Worm (Caenorhabditis elegans) whole organism, early embryonic: Measurements from ENCODE around the gene popl-1.

ENCODE experiments used
- B0310.2 ChIP-seq: sonication (generic microtip); optimal IDR thresholded peaks from 2 replicates; lab custom pipeline; 2016; ENCODE audit warnings: mild to moderate bottlenecking, missing genetic modification characterization, missing compliant biosample characterization
- aly-1 ChIP-seq: sonication (generic microtip); optimal IDR thresholded peaks from 2 replicates; lab custom pipeline; 2016; ENCODE audit warnings: missing genetic modification characterization, missing compliant biosample characterization
- ets-7 ChIP-seq: sonication (generic microtip); optimal IDR thresholded peaks from 2 replicates; lab custom pipeline; 2016; ENCODE audit warnings: missing genotype, missing genetic modification characterization, missing compliant biosample characterization
- tbx-11 ChIP-seq: fragments of 200-800 bp; sonication (Bioruptor generic); IDR thresholded peaks from 2 replicates; pipeline ENCODE4 v1.3.6; 2022; ENCODE audit warnings: missing genetic modification characterization, missing compliant biosample characterization

- TF ChIP-seq B0310.2 (tag; lab: Kevin White, UChicago) = no peak
- no peak for TF ChIP-seq aly-1
- no peak for TF ChIP-seq tbx-11 (GFP tag; lab: Robert Waterston, UW)
- TF ChIP-seq ets-7 = no peak
Measured at ce11 chrIII:6476380-6476779, 45.6 kb upstream of the popl-1 start.
